Worm (Caenorhabditis elegans) whole organism, L4 larva: Measurements from ENCODE around the gene C30G12.6.

ENCODE experiments used
- D1046.2 ChIP-seq: fragments of 200-800 bp; sonication (Bioruptor generic); IDR thresholded peaks from 2 replicates; pipeline ENCODE4 v1.3.6; 2022; ENCODE audit warnings: missing genetic modification characterization, missing compliant biosample characterization
- F49E8.2 ChIP-seq: sonication (generic microtip); optimal IDR thresholded peaks from 2 replicates; lab custom pipeline; 2016; ENCODE audit warnings: missing compliant biosample characterization, mild to moderate bottlenecking, missing genetic modification characterization, borderline replicate concordance
- ZK546.5 ChIP-seq, 2 experiments: sonication (generic microtip); optimal IDR thresholded peaks; 2 replicates each; lab custom pipeline; 2017; ENCODE audit warnings: missing biosample characterization in 2 of 2, missing genetic modification characterization in 2 of 2
- ama-1 ChIP-seq: fragments of 150-350 bp; optimal IDR thresholded peaks from 2 replicates; lab custom pipeline; 2014; ENCODE audit warnings: inconsistent platforms, mixed read lengths
- fkh-10 ChIP-seq: fragments of 150-350 bp; optimal IDR thresholded peaks from 2 replicates; lab custom pipeline; 2014; ENCODE audit warnings: missing biosample characterization, missing genetic modification reagents, missing genetic modification characterization
- hif-1 ChIP-seq, 2 experiments: sonication (generic microtip); optimal IDR thresholded peaks; 2 replicates each; lab custom pipeline; 2016 to 2017; ENCODE audit warnings: missing compliant biosample characterization in 2 of 2, missing genetic modification characterization in 2 of 2, missing genetic modification reagents in 2 of 2, missing genotype in 2 of 2, mild to moderate bottlenecking in 1 of 2
- mdl-1 ChIP-seq, 2 experiments: fragments of 150-350 bp in 1 of 2; sonication (generic microtip) in 1 of 2; optimal IDR thresholded peaks; 2 replicates each; lab custom pipeline; 2014 to 2017; ENCODE audit warnings: missing biosample characterization in 2 of 2, missing genetic modification characterization in 2 of 2
- mxl-3 ChIP-seq: fragments of 200-800 bp; sonication (Bioruptor generic); optimal IDR thresholded peaks from 2 replicates; lab custom pipeline; 2018; ENCODE audit warnings: mild to moderate bottlenecking, missing genetic modification characterization, missing compliant biosample characterization
- nhr-237 ChIP-seq: sonication (generic microtip); optimal IDR thresholded peaks from 2 replicates; lab custom pipeline; 2017; ENCODE audit warnings: missing biosample characterization, missing genetic modification characterization
- nhr-41 ChIP-seq: fragments of 200-800 bp; sonication (Bioruptor generic); IDR thresholded peaks from 2 replicates; pipeline ENCODE4 v1.3.6; 2022; ENCODE audit warnings: missing genetic modification reagents, missing genetic modification characterization, missing compliant biosample characterization
- nhr-6 ChIP-seq: fragments of 150-350 bp; optimal IDR thresholded peaks from 2 replicates; lab custom pipeline; 2014; ENCODE audit warnings: missing biosample characterization, missing genetic modification characterization
- snpc-4 ChIP-seq: fragments of 150-350 bp; optimal IDR thresholded peaks from 2 replicates; lab custom pipeline; 2014; ENCODE audit warnings: missing biosample characterization, missing genetic modification characterization

DNA sequence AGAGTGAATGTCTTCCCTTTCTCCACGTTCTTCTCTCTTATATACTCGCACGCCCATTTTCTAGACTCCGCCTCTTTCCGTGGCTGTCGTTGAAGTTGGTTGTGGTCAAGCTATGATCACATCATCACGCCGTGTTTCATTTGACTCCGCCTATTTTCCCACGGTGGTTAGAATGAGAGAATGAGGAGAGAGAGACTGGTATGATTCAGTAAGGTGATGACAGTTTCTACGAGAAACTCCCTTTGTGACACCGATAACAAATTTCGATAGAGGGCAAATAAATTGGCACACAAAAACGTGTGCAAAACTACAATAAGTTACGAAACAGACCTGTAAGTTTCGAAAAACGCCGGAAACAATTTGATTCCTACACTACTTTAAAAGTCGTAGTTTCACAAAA, 15.2 kb downstream of the C30G12.6 start:
- TF ChIP-seq mxl-3 (GFP tag; lab: Kevin White, UChicago) (peak; percentile 29), F49E8.2 (tag; lab: Kevin White, UChicago) (no peak), nhr-237 (tag; lab: Kevin White, UChicago) (no peak), ZK546.5 (tag; optimal IDR thresholded peaks at IDR 0.05; lab: Kevin White, UChicago) (no peak), nhr-6 (no peak), nhr-41 (no peak), fkh-10 (GFP tag; lab: Kevin White, UChicago) (no peak), snpc-4 (tag; lab: Kevin White, UChicago) (no peak), ama-1 (no peak), hif-1 (tag; optimal IDR thresholded peaks at IDR 0.05; lab: Kevin White, UChicago) (no peak), D1046.2 (GFP tag; lab: Robert Waterston, UW) (no peak), mdl-1 (tag; optimal IDR thresholded peaks at IDR 0.05; lab: Kevin White, UChicago) (peak in 1 of 2 experiments; percentile 38)
